Worm (Caenorhabditis elegans) whole organism, L2 larva: ENCODE measurements around the gene C43H6.4.

ENCODE experiments used
- C34F6.9 ChIP-seq: fragments of 150-350 bp; optimal IDR thresholded peaks from 2 replicates; lab custom pipeline; 2014; ENCODE audit warnings: missing biosample characterization, missing genetic modification characterization
- F13H6.1 ChIP-seq: sonication (generic microtip); optimal IDR thresholded peaks from 2 replicates; lab custom pipeline; 2016; ENCODE audit warnings: missing genetic modification characterization, missing compliant biosample characterization
- Y55F3AM.14 ChIP-seq: fragments of 200-800 bp; sonication (Bioruptor generic); optimal IDR thresholded peaks from 2 replicates; lab custom pipeline; 2018; ENCODE audit warnings: mild to moderate bottlenecking, missing genetic modification characterization, missing compliant biosample characterization
- ZK546.5 ChIP-seq: sonication (generic microtip); optimal IDR thresholded peaks from 2 replicates; lab custom pipeline; 2017; ENCODE audit warnings: missing biosample characterization, missing genetic modification characterization
- alr-1 ChIP-seq: fragments of 150-350 bp; optimal IDR thresholded peaks from 2 replicates; lab custom pipeline; 2014; ENCODE audit warnings: missing biosample characterization, missing genetic modification characterization
- aly-2 ChIP-seq: fragments of 150-350 bp; optimal IDR thresholded peaks from 2 replicates; lab custom pipeline; 2014; ENCODE audit warnings: missing biosample characterization, missing genetic modification characterization
- ama-1 ChIP-seq: fragments of 150-350 bp; optimal IDR thresholded peaks from 2 replicates; lab custom pipeline; 2018; ENCODE audit warnings: inconsistent platforms
- blmp-1 ChIP-seq: sonication (generic microtip); optimal IDR thresholded peaks from 2 replicates; lab custom pipeline; 2017; ENCODE audit warnings: missing genetic modification characterization, mild to moderate bottlenecking, missing compliant biosample characterization, antibody characterized with exemption, moderate library complexity; ENCODE audit not compliant: insufficient read depth
- ceh-16 ChIP-seq: fragments of 150-350 bp; optimal IDR thresholded peaks from 2 replicates; lab custom pipeline; 2014; ENCODE audit warnings: missing biosample characterization, missing genetic modification characterization
- ceh-82 ChIP-seq: fragments of 150-350 bp; optimal IDR thresholded peaks from 2 replicates; lab custom pipeline; 2014; ENCODE audit warnings: missing biosample characterization, missing genetic modification characterization
- crh-2 ChIP-seq: sonication (generic microtip); optimal IDR thresholded peaks from 2 replicates; lab custom pipeline; 2017; ENCODE audit warnings: missing biosample characterization, missing genetic modification characterization
- dmd-4 ChIP-seq: sonication (generic microtip); optimal IDR thresholded peaks from 2 replicates; lab custom pipeline; 2017; ENCODE audit warnings: missing biosample characterization, missing genetic modification characterization
- egl-27 ChIP-seq: sonication (generic microtip); optimal IDR thresholded peaks from 3 replicates; lab custom pipeline; 2017; ENCODE audit warnings: missing biosample characterization, missing genetic modification reagents, missing genetic modification characterization
- elt-1 ChIP-seq: fragments of 150-350 bp; optimal IDR thresholded peaks from 2 replicates; lab custom pipeline; 2014; ENCODE audit warnings: missing biosample characterization, missing genetic modification characterization
- fos-1 ChIP-seq: fragments of 150-350 bp; optimal IDR thresholded peaks from 2 replicates; lab custom pipeline; 2014; ENCODE audit warnings: missing biosample characterization, missing genetic modification characterization
- gmeb-1 ChIP-seq: fragments of 150-350 bp; optimal IDR thresholded peaks from 2 replicates; lab custom pipeline; 2014; ENCODE audit warnings: missing biosample characterization, missing genetic modification characterization
- lin-11 ChIP-seq: fragments of 150-350 bp; sonication (generic microtip); optimal IDR thresholded peaks from 2 replicates; lab custom pipeline; 2014; ENCODE audit warnings: missing biosample characterization, missing genetic modification characterization, inconsistent platforms, mixed read lengths
- lin-39 ChIP-seq: fragments of 150-350 bp; optimal IDR thresholded peaks from 2 replicates; lab custom pipeline; 2014; ENCODE audit warnings: missing biosample characterization, missing genetic modification reagents, missing genetic modification characterization
- mab-5 ChIP-seq: fragments of 150-350 bp; optimal IDR thresholded peaks from 2 replicates; lab custom pipeline; 2014; ENCODE audit warnings: missing biosample characterization, missing genetic modification characterization
- mbf-1 ChIP-seq: sonication (generic microtip); optimal IDR thresholded peaks from 2 replicates; lab custom pipeline; 2017; ENCODE audit warnings: missing biosample characterization, missing genetic modification characterization
- nhr-10 ChIP-seq: sonication (generic microtip); optimal IDR thresholded peaks from 2 replicates; lab custom pipeline; 2017; ENCODE audit warnings: missing biosample characterization, missing genetic modification characterization
- nhr-11 ChIP-seq: fragments of 150-350 bp; optimal IDR thresholded peaks from 2 replicates; lab custom pipeline; 2014; ENCODE audit warnings: missing biosample characterization, missing genetic modification characterization
- nhr-129 ChIP-seq: fragments of 150-350 bp; optimal IDR thresholded peaks from 2 replicates; lab custom pipeline; 2014; ENCODE audit warnings: missing biosample characterization, missing genetic modification characterization
- nhr-21 ChIP-seq: fragments of 150-350 bp; optimal IDR thresholded peaks from 2 replicates; lab custom pipeline; 2014; ENCODE audit warnings: missing biosample characterization, missing genetic modification characterization
- nhr-25 ChIP-seq: fragments of 150-350 bp; sonication (generic microtip); optimal IDR thresholded peaks from 3 replicates; lab custom pipeline; 2014; ENCODE audit warnings: missing biosample characterization, missing genetic modification characterization
- nhr-6 ChIP-seq: fragments of 150-350 bp; optimal IDR thresholded peaks from 2 replicates; lab custom pipeline; 2014; ENCODE audit warnings: missing biosample characterization, missing genetic modification characterization
- nhr-77 ChIP-seq: fragments of 150-350 bp; optimal IDR thresholded peaks from 2 replicates; lab custom pipeline; 2014; ENCODE audit warnings: missing biosample characterization, missing genetic modification characterization
- sem-4 ChIP-seq: fragments of 150-350 bp; optimal IDR thresholded peaks from 2 replicates; lab custom pipeline; 2014; ENCODE audit warnings: missing biosample characterization, missing genetic modification reagents, missing genetic modification characterization
- sma-3 ChIP-seq: sonication (generic microtip); optimal IDR thresholded peaks from 2 replicates; lab custom pipeline; 2016; ENCODE audit warnings: missing genetic modification reagents, missing genetic modification characterization, missing compliant biosample characterization
- sma-9 ChIP-seq, 2 experiments: fragments of 150-350 bp in 1 of 2; sonication (generic microtip) in 1 of 2; optimal IDR thresholded peaks; 2 replicates each; lab custom pipeline; 2014 to 2016; ENCODE audit warnings: missing genetic modification characterization in 2 of 2, mild to moderate bottlenecking in 1 of 2, missing biosample characterization in 1 of 2, missing compliant biosample characterization in 1 of 2, missing genetic modification reagents in 1 of 2, moderate library complexity in 1 of 2
- snpc-4 ChIP-seq: fragments of 150-350 bp; optimal IDR thresholded peaks from 2 replicates; lab custom pipeline; 2014; ENCODE audit warnings: missing biosample characterization, missing genetic modification characterization
- unc-39 ChIP-seq: fragments of 150-350 bp; optimal IDR thresholded peaks from 2 replicates; lab custom pipeline; 2014; ENCODE audit warnings: missing biosample characterization, missing genetic modification characterization
- unc-62 ChIP-seq: fragments of 150-350 bp; optimal IDR thresholded peaks from 2 replicates; lab custom pipeline; 2014; ENCODE audit warnings: missing biosample characterization, missing genetic modification reagents, missing genetic modification characterization
- ztf-4 ChIP-seq: fragments of 150-350 bp; optimal IDR thresholded peaks from 2 replicates; lab custom pipeline; 2014; ENCODE audit warnings: missing biosample characterization, missing genetic modification characterization

Gene C43H6.4

DNA sequence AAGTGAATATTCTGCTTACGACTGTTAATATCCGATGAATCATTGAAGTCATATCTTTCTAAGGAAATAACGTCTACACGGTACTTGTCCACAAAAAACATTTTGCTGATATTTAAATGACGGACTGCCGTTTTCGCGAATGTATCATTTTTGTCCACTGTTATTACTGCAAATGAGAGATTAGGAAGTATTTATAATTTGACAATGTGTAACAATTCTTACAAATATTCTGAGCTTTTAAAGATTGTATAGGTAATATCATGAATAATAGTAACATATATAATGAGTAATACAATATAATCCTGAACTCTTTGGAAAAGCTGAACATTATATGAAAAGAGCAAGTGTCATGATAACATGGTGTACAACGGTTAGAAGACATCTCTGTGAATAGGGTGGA lies 16.0 kb downstream of the C43H6.4 start, which contains the start of gene glr-7:
Gene glr-7 (minus strand): TSS at position 101 of the 400 bp plus-strand sequence.
- TF ChIP-seq elt-1 (tag; lab: Kevin White, UChicago) (no peak), mbf-1 (tag; lab: Kevin White, UChicago) (no peak), alr-1 (no peak), mab-5 (tag; lab: Kevin White, UChicago) (no peak), C34F6.9 (tag; lab: Kevin White, UChicago) (no peak), dmd-4 (tag; lab: Kevin White, UChicago) (no peak), snpc-4 (tag; lab: Kevin White, UChicago) (no peak), nhr-11 (tag; lab: Kevin White, UChicago) (no peak), nhr-25 (tag; lab: Kevin White, UChicago) (no peak), aly-2 (tag; lab: Kevin White, UChicago) (no peak), ztf-4 (no peak), fos-1 (tag; lab: Kevin White, UChicago) (no peak), nhr-6 (no peak), sma-9 (GFP tag; optimal IDR thresholded peaks at IDR 0.05; lab: Kevin White, UChicago) (no peak), sma-9 (tag; optimal IDR thresholded peaks at IDR 0.05; lab: Kevin White, UChicago) (no peak), nhr-129 (tag; lab: Kevin White, UChicago) (no peak), gmeb-1 (tag; lab: Kevin White, UChicago) (no peak)

DNA sequence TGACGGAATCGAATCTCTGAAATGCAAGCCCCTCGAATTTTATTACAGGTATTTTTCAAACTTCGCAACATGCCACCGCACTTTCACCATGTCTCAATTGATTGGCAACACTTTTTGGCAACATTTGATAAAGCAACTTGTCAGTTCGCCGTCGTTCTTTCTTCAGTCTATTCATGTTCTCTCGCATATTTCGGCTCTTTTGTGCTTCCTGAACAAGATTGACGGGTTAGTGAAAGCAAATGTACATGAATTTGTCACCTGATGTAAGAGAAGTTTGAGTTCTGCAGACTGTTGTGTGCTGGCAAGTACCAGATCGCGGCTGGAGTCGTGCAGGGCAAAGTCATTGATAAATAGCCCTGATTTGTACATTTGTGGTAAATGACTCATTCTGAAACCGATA lies 18.3 kb downstream of the C43H6.4 start:
- no peak for TF ChIP-seq ceh-16 (tag; lab: Kevin White, UChicago)
- no peak for TF ChIP-seq lin-39 (tag; lab: Kevin White, UChicago)
- TF ChIP-seq sma-3 = no peak
- no peak for TF ChIP-seq egl-27 (tag; lab: Kevin White, UChicago)
- no peak for TF ChIP-seq alr-1
- TF ChIP-seq ceh-82 = no peak
- no peak for TF ChIP-seq snpc-4 (tag; lab: Kevin White, UChicago)
- no peak for TF ChIP-seq unc-39
- TF ChIP-seq nhr-11 (tag; lab: Kevin White, UChicago) = no peak
- no peak for TF ChIP-seq unc-62
- no peak for TF ChIP-seq crh-2 (tag; lab: Kevin White, UChicago)

DNA sequence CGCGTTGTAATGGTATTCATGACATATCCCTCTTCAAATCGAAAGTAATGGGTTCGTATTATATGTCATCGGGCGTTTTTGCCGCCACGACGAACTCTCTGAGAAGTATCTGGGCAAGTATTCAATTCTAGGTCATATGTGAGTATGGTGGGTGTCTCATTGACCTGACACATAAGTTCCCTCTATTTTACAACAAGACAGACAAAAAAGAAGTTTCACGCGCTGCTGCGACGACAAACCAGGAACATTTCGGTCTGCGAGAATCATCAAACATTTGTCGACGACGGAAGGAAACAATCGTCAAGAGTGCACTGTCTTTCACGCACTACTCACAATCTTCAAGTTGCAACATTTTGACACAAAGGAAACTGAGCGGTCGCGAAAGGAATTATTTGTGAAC lies 21.5 kb downstream of the C43H6.4 start:
- peak; percentile 26 for TF ChIP-seq egl-27 (tag; lab: Kevin White, UChicago)
- no peak for TF ChIP-seq nhr-129 (tag; lab: Kevin White, UChicago)
- peak; percentile 12 for TF ChIP-seq fos-1 (tag; lab: Kevin White, UChicago)
- TF ChIP-seq F13H6.1 (tag; lab: Kevin White, UChicago) = peak; percentile 14

DNA sequence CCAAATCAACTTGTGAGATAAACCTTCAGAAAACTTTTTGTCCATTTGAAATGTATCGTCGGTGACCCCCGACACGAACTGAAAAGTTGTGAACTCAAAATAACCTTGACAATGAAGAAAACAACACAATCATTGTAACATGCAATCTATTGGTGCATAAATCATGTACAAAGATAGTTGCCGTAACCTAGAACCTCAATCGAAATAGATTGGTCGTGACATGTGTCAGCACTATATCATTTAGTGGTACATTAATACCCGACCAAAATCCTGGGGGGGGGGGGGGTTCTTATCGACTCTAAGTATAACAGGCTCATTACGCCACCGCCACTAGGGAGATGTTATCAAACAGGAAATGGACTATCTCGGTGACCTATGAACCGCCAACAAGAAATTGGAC lies 23.1 kb downstream of the C43H6.4 start:
- TF ChIP-seq nhr-25 (tag; lab: Kevin White, UChicago) (peak; percentile 32), ceh-16 (tag; lab: Kevin White, UChicago) (peak; percentile 26), nhr-77 (tag; lab: Kevin White, UChicago) (no peak)
- TF ChIP-seq, all 48 proteins: peak for 2

DNA sequence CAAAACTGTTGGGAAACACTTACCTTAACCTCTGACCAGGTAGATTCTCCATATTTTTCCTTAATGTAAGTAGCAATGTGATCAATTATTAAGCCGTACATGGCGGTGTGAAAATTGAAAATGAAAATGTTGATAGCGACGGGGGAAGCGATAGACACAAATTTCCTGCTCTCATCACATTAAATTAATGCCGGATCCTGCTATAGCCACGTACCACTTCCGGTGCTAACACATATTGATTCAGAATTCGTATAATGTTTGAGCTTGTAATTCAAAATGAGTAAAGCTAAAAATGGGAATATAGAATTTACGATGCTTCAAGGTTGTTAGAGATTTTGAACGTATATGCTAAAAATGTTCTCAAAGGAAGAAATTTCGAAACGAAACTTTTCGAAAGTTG lies 23.6 kb downstream of the C43H6.4 start, which contains the start of gene gcy-31:
Gene gcy-31 (minus strand): TSS at position 101 of the 400 bp plus-strand sequence.
- TF ChIP-seq C34F6.9 (tag; lab: Kevin White, UChicago) (no peak), F13H6.1 (tag; lab: Kevin White, UChicago) (no peak), ZK546.5 (no peak), dmd-4 (tag; lab: Kevin White, UChicago) (no peak), sma-3 (no peak), ceh-82 (no peak), fos-1 (tag; lab: Kevin White, UChicago) (no peak), Y55F3AM.14 (GFP tag; lab: Kevin White, UChicago) (no peak), blmp-1 (tag; lab: Kevin White, UChicago) (no peak), nhr-21 (tag; lab: Kevin White, UChicago) (no peak), aly-2 (tag; lab: Kevin White, UChicago) (no peak), ztf-4 (no peak), sem-4 (tag; lab: Kevin White, UChicago) (no peak), ama-1 (lab: Kevin White, UChicago) (no peak), nhr-10 (tag; lab: Kevin White, UChicago) (no peak), ceh-16 (tag; lab: Kevin White, UChicago) (no peak), lin-11 (tag; lab: Kevin White, UChicago) (no peak)
